Worm (Caenorhabditis elegans): Measurements from ENCODE around the gene emc-5.

The emc-5 gene

ce11 chrII:11537115-11537514 lies 40.5 kb downstream of the emc-5 start (continued):
- TF ChIP-seq lin-15B (tag; optimal IDR thresholded peaks at IDR 0.05) (no peak), ceh-62 (tag; optimal IDR thresholded peaks at IDR 0.05) (no peak), set-16 (GFP tag; IDR thresholded peaks at IDR 0.05) (peak; percentile 82), ama-1 (optimal IDR thresholded peaks at IDR 0.05) (no peak), zfp-2 (tag; optimal IDR thresholded peaks at IDR 0.05) (no peak), vab-7 (GFP tag; IDR thresholded peaks at IDR 0.05) (no peak), hmg-1.1 (GFP tag; IDR thresholded peaks at IDR 0.05) (no peak), lsy-2 (tag; optimal IDR thresholded peaks at IDR 0.05) (no peak), dmd-6 (GFP tag; IDR thresholded peaks at IDR 0.05) (no peak), lim-7 (GFP tag; IDR thresholded peaks at IDR 0.05) (no peak), T26A8.4 (GFP tag; IDR thresholded peaks at IDR 0.05) (no peak), nhr-41 (GFP tag; IDR thresholded peaks at IDR 0.05) (no peak), tra-1 (GFP tag; IDR thresholded peaks at IDR 0.05) (no peak), F37D6.2 (tag; optimal IDR thresholded peaks at IDR 0.05) (no peak), lir-3 (tag; optimal IDR thresholded peaks at IDR 0.05) (no peak), ceh-44 (GFP tag; IDR thresholded peaks at IDR 0.05) (no peak), pha-4 (GFP tag; IDR thresholded peaks at IDR 0.05) (no peak), pha-4 (tag; optimal IDR thresholded peaks at IDR 0.05) (no peak), nhr-76 (tag; optimal IDR thresholded peaks at IDR 0.05) (no peak), zfp-3 (GFP tag; conservative IDR thresholded peaks at IDR 0.05) (no peak), mxl-2 (GFP tag; conservative IDR thresholded peaks at IDR 0.05) (no peak), madf-9 (GFP tag; conservative IDR thresholded peaks at IDR 0.05) (no peak), ZK546.5 (tag; optimal IDR thresholded peaks at IDR 0.05) (no peak), Y75B8A.6 (GFP tag; IDR thresholded peaks at IDR 0.05) (no peak), daf-8 (GFP tag; IDR thresholded peaks at IDR 0.05) (no peak), ceh-82 (tag; optimal IDR thresholded peaks at IDR 0.05) (no peak), nhr-25 (tag; optimal IDR thresholded peaks at IDR 0.05; ENCODE audit: borderline replicate concordance, insufficient read depth) (no peak), ztf-11 (tag; optimal IDR thresholded peaks at IDR 0.05) (no peak), ceh-32 (tag; optimal IDR thresholded peaks at IDR 0.05; ENCODE audit: poor library complexity) (no peak), fos-1 (tag; optimal IDR thresholded peaks at IDR 0.05) (no peak), unc-130 (GFP tag; optimal IDR thresholded peaks at IDR 0.05) (peak; percentile 70), R02D3.7 (tag; optimal IDR thresholded peaks at IDR 0.05) (no peak), egl-43 (GFP tag; IDR thresholded peaks at IDR 0.05) (no peak), nhr-42 (GFP tag; IDR thresholded peaks at IDR 0.05) (no peak), nhr-102 (tag; optimal IDR thresholded peaks at IDR 0.05) (no peak), dpl-1 (GFP tag; optimal IDR thresholded peaks at IDR 0.05) (no peak), tag-97 (GFP tag; IDR thresholded peaks at IDR 0.05) (no peak), zag-1 (tag; optimal IDR thresholded peaks at IDR 0.05) (no peak), ceh-28 (tag; optimal IDR thresholded peaks at IDR 0.05) (no peak), snpc-1.2 (GFP tag; IDR thresholded peaks at IDR 0.05) (no peak), arid-1 (GFP tag; conservative IDR thresholded peaks at IDR 0.05) (no peak), mes-2 (tag; optimal IDR thresholded peaks at IDR 0.05; ENCODE audit: poor library complexity, severe bottlenecking) (no peak)

ce11 chrII:11537606-11538016 lies 41.0 kb downstream of the emc-5 start:
- TF ChIP-seq ces-1 (GFP tag; optimal IDR thresholded peaks at IDR 0.05) (no peak), zfp-2 (tag; optimal IDR thresholded peaks at IDR 0.05) (no peak), pha-4 (GFP tag; IDR thresholded peaks at IDR 0.05) (no peak), pha-4 (tag; optimal IDR thresholded peaks at IDR 0.05) (no peak)
